Worm (Caenorhabditis elegans) whole organism, L4 larva: ENCODE results near the gene alh-2.

ENCODE experiments used
- F10B5.3 ChIP-seq: sonication (generic microtip); optimal IDR thresholded peaks from 2 replicates; lab custom pipeline; 2016; ENCODE audit warnings: mild to moderate bottlenecking, missing genetic modification characterization, missing compliant biosample characterization
- R02D3.7 ChIP-seq: fragments of 150-350 bp; sonication (generic microtip); optimal IDR thresholded peaks from 3 replicates; lab custom pipeline; 2014; ENCODE audit warnings: missing biosample characterization, missing genetic modification characterization
- T20F7.1 ChIP-seq: fragments of 200-800 bp; sonication (Bioruptor generic); optimal IDR thresholded peaks from 2 replicates; lab custom pipeline; 2018; ENCODE audit warnings: mild to moderate bottlenecking, missing genetic modification characterization, missing compliant biosample characterization
- Y75B8A.6 ChIP-seq: fragments of 200-800 bp; sonication (Bioruptor generic); IDR thresholded peaks from 2 replicates; pipeline ENCODE4 v1.3.6; 2022; ENCODE audit warnings: missing genetic modification reagents, missing genetic modification characterization, missing compliant biosample characterization
- ZK337.2 ChIP-seq: fragments of 200-800 bp; sonication (Bioruptor generic); IDR thresholded peaks from 2 replicates; pipeline ENCODE4 v1.3.6; 2022; ENCODE audit warnings: missing genetic modification reagents, missing genetic modification characterization, missing compliant biosample characterization
- aha-1 ChIP-seq: fragments of 150-350 bp; peaks from one replicate; lab custom pipeline; 2014; ENCODE audit warnings: missing biosample characterization, missing genetic modification characterization
- ceh-44 ChIP-seq: fragments of 200-800 bp; sonication (Bioruptor generic); IDR thresholded peaks from 2 replicates; pipeline ENCODE4 v1.3.6; 2022; ENCODE audit warnings: missing genetic modification reagents, missing genetic modification characterization, missing compliant biosample characterization
- ces-1 ChIP-seq: fragments of 150-350 bp; sonication (generic microtip); optimal IDR thresholded peaks from 4 replicates; lab custom pipeline; 2014; ENCODE audit warnings: missing biosample characterization, missing genetic modification reagents, missing genetic modification characterization
- cey-2 ChIP-seq: sonication (generic microtip); optimal IDR thresholded peaks from 3 replicates; lab custom pipeline; 2017; ENCODE audit warnings: missing genetic modification characterization, mild to moderate bottlenecking, missing compliant biosample characterization, antibody characterized with exemption, borderline replicate concordance; ENCODE audit not compliant: insufficient read depth
- ctbp-1 ChIP-seq: fragments of 200-800 bp; sonication (Bioruptor generic); IDR thresholded peaks from 2 replicates; pipeline ENCODE4 v1.3.6; 2022; ENCODE audit warnings: missing genetic modification reagents, missing genetic modification characterization, missing compliant biosample characterization
- daf-16 ChIP-seq, 3 experiments: sonication (generic microtip); optimal IDR thresholded peaks; 2 replicates each; lab custom pipeline; 2016 to 2017; ENCODE audit warnings: missing genetic modification characterization in 3 of 3, missing genetic modification reagents in 3 of 3, mild to moderate bottlenecking in 2 of 3, missing compliant biosample characterization in 2 of 3, missing biosample characterization in 1 of 3, moderate library complexity in 1 of 3
- dmd-6 ChIP-seq: fragments of 200-800 bp; sonication (Bioruptor generic); IDR thresholded peaks from 2 replicates; pipeline ENCODE4 v1.3.6; 2022; ENCODE audit warnings: missing genetic modification reagents, missing genetic modification characterization, missing compliant biosample characterization
- dve-1 ChIP-seq: sonication (generic microtip); optimal IDR thresholded peaks from 2 replicates; lab custom pipeline; 2017; ENCODE audit warnings: antibody characterized with exemption, mild to moderate bottlenecking, missing genetic modification characterization, missing compliant biosample characterization; ENCODE audit not compliant: insufficient read depth
- egl-27 ChIP-seq: sonication (generic microtip); optimal IDR thresholded peaks from 3 replicates; lab custom pipeline; 2017; ENCODE audit warnings: missing biosample characterization, missing genetic modification reagents, missing genetic modification characterization
- fos-1 ChIP-seq: fragments of 150-350 bp; optimal IDR thresholded peaks from 2 replicates; lab custom pipeline; 2014; ENCODE audit warnings: missing biosample characterization, missing genetic modification characterization
- gei-8 ChIP-seq: fragments of 200-800 bp; sonication (Bioruptor generic); optimal IDR thresholded peaks from 2 replicates; lab custom pipeline; 2018; ENCODE audit warnings: mild to moderate bottlenecking, missing genetic modification characterization, missing compliant biosample characterization
- hlh-11 ChIP-seq: fragments of 200-800 bp; sonication (Bioruptor generic); optimal IDR thresholded peaks from 2 replicates; lab custom pipeline; 2018; ENCODE audit warnings: mild to moderate bottlenecking, missing genetic modification characterization, missing compliant biosample characterization
- hmg-1.1 ChIP-seq: fragments of 200-800 bp; sonication (Bioruptor generic); IDR thresholded peaks from 2 replicates; pipeline ENCODE4 v1.3.6; 2022; ENCODE audit warnings: missing genetic modification reagents, missing genetic modification characterization, missing compliant biosample characterization
- jun-1 ChIP-seq: fragments of 150-350 bp; optimal IDR thresholded peaks from 2 replicates; lab custom pipeline; 2014; ENCODE audit warnings: missing biosample characterization, missing genetic modification reagents, missing genetic modification characterization
- lin-1 ChIP-seq: fragments of 200-800 bp; sonication (Bioruptor generic); IDR thresholded peaks from 2 replicates; pipeline ENCODE4 v1.3.6; 2022; ENCODE audit warnings: missing genetic modification reagents, missing genetic modification characterization, missing compliant biosample characterization
- lin-13 ChIP-seq: fragments of 150-350 bp; optimal IDR thresholded peaks from 2 replicates; lab custom pipeline; 2014; ENCODE audit warnings: missing biosample characterization, missing genetic modification reagents, missing genetic modification characterization
- lsy-2 ChIP-seq, 2 experiments: fragments of 150-350 bp in 1 of 2; sonication (generic microtip) in 1 of 2; optimal IDR thresholded peaks; 2 replicates each; lab custom pipeline; 2014 to 2017; ENCODE audit warnings: missing biosample characterization in 2 of 2, missing genetic modification characterization in 2 of 2
- madf-5 ChIP-seq, 2 experiments: fragments of 200-800 bp; sonication (Bioruptor generic); IDR thresholded peaks; 2 replicates each; pipeline ENCODE4 v1.3.6; 2022; ENCODE audit warnings: missing compliant biosample characterization in 2 of 2, missing genetic modification characterization in 2 of 2
- mxl-3 ChIP-seq: fragments of 200-800 bp; sonication (Bioruptor generic); optimal IDR thresholded peaks from 2 replicates; lab custom pipeline; 2018; ENCODE audit warnings: mild to moderate bottlenecking, missing genetic modification characterization, missing compliant biosample characterization
- nhr-10 ChIP-seq: fragments of 150-350 bp; optimal IDR thresholded peaks from 2 replicates; lab custom pipeline; 2014; ENCODE audit warnings: missing biosample characterization, missing genetic modification characterization
- nhr-102 ChIP-seq: sonication (generic microtip); optimal IDR thresholded peaks from 2 replicates; lab custom pipeline; 2016; ENCODE audit warnings: mild to moderate bottlenecking, missing genetic modification characterization, moderate library complexity, missing compliant biosample characterization
- nhr-11 ChIP-seq: fragments of 150-350 bp; optimal IDR thresholded peaks from 2 replicates; lab custom pipeline; 2014; ENCODE audit warnings: missing biosample characterization, missing genetic modification characterization
- nhr-28 ChIP-seq: fragments of 150-350 bp; optimal IDR thresholded peaks from 2 replicates; lab custom pipeline; 2014; ENCODE audit warnings: missing biosample characterization, missing genetic modification characterization
- nhr-42 ChIP-seq: fragments of 200-800 bp; sonication (Bioruptor generic); IDR thresholded peaks from 2 replicates; pipeline ENCODE4 v1.3.6; 2022; ENCODE audit warnings: missing genetic modification characterization, missing compliant biosample characterization
- nhr-77 ChIP-seq: fragments of 150-350 bp; optimal IDR thresholded peaks from 2 replicates; lab custom pipeline; 2014; ENCODE audit warnings: missing biosample characterization, missing genetic modification characterization
- php-3 ChIP-seq: fragments of 200-800 bp; sonication (Bioruptor generic); IDR thresholded peaks from 2 replicates; pipeline ENCODE4 v1.3.6; 2022; ENCODE audit warnings: missing genetic modification reagents, missing genetic modification characterization, missing compliant biosample characterization
- pqm-1 ChIP-seq: sonication (generic microtip); optimal IDR thresholded peaks from 2 replicates; lab custom pipeline; 2017; ENCODE audit warnings: missing biosample characterization, missing genetic modification characterization
- snpc-4 ChIP-seq: fragments of 150-350 bp; optimal IDR thresholded peaks from 2 replicates; lab custom pipeline; 2014; ENCODE audit warnings: missing biosample characterization, missing genetic modification characterization
- spr-3 ChIP-seq: fragments of 200-800 bp; sonication (Bioruptor generic); optimal IDR thresholded peaks from 2 replicates; lab custom pipeline; 2018; ENCODE audit warnings: mild to moderate bottlenecking, missing genetic modification characterization, missing compliant biosample characterization
- tag-97 ChIP-seq: fragments of 200-800 bp; sonication (Bioruptor generic); IDR thresholded peaks from 2 replicates; pipeline ENCODE4 v1.3.6; 2022; ENCODE audit warnings: missing genetic modification characterization, missing compliant biosample characterization
- tra-1 ChIP-seq: fragments of 200-800 bp; sonication (Bioruptor generic); IDR thresholded peaks from 2 replicates; pipeline ENCODE4 v1.3.6; 2022; ENCODE audit warnings: missing genetic modification reagents, missing genetic modification characterization, missing compliant biosample characterization
- unc-62 ChIP-seq, 3 experiments: fragments of 150-350 bp in 1 of 3; sonication (generic microtip); optimal IDR thresholded peaks in 2 of 3; peaks in 1 of 3; 1 replicate in 1 of 3; 2 replicates in 2 of 3; lab custom pipeline; 2014 to 2017; ENCODE audit warnings: missing biosample characterization in 3 of 3, missing genetic modification characterization in 3 of 3, missing genetic modification reagents in 3 of 3, missing genotype in 1 of 3
- zfp-3 ChIP-seq: fragments of 200-800 bp; sonication (Bioruptor generic); conservative IDR thresholded peaks from 2 replicates; pipeline ENCODE4 v1.3.6; 2022; ENCODE audit warnings: missing genetic modification reagents, missing genetic modification characterization, missing compliant biosample characterization
- zip-11 ChIP-seq: fragments of 200-800 bp; sonication (Bioruptor generic); IDR thresholded peaks from 2 replicates; pipeline ENCODE4 v1.3.6; 2022; ENCODE audit warnings: missing genetic modification characterization, missing compliant biosample characterization
- ztf-7 ChIP-seq: fragments of 150-350 bp; optimal IDR thresholded peaks from 2 replicates; lab custom pipeline; 2014; ENCODE audit warnings: missing biosample characterization, missing genetic modification characterization

The alh-2 gene

DNA sequence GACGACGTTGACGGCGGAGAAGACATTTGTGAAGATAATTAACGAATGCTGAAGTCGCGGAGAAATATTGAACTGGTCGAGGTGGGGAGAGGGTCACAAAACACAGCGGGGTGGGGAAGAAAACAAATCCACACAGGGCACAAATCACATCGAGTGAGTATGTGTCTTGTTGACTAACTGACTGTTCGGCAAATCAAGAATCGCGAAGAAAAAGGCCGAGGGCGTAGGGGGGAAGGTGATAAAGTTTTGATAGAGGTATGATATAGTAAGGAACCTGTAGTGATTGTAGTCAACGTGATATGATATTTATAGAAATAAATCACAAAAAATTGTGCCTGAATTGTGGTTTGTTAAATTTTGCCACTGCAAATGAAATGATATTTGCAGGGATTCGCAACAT, 36.2 kb upstream of the alh-2 start, which contains the start of gene nhr-178 (continued):
- no peak for TF ChIP-seq spr-3 (GFP tag; lab: Kevin White, UChicago)
- peak; percentile 65 for TF ChIP-seq lin-1 (GFP tag; lab: Robert Waterston, UW)
- TF ChIP-seq T20F7.1: no peak
- peak; percentile 96 for TF ChIP-seq nhr-102 (tag; lab: Kevin White, UChicago)
- TF ChIP-seq ces-1 (GFP tag; lab: Kevin White, UChicago): no peak
- no peak for TF ChIP-seq hmg-1.1 (GFP tag; lab: Robert Waterston, UW)
- TF ChIP-seq fos-1 (tag; lab: Kevin White, UChicago): no peak
- TF ChIP-seq nhr-42 (GFP tag; lab: Robert Waterston, UW): peak; percentile 90
- peak; percentile 100 for TF ChIP-seq nhr-28
- no peak for TF ChIP-seq nhr-10 (tag; lab: Kevin White, UChicago)
- TF ChIP-seq tag-97 (GFP tag; lab: Robert Waterston, UW): no peak
- TF ChIP-seq pqm-1: peak; percentile 79
- peak in 1 of 2 experiments; percentile 28 for TF ChIP-seq lsy-2 (tag; optimal IDR thresholded peaks at IDR 0.05; lab: Kevin White, UChicago)
- TF ChIP-seq zfp-3: no peak
- no peak for TF ChIP-seq egl-27 (tag; lab: Kevin White, UChicago)
- no peak for TF ChIP-seq F10B5.3 (tag; lab: Kevin White, UChicago)
- no peak for TF ChIP-seq cey-2 (tag; lab: Kevin White, UChicago)
- peak; percentile 80 for TF ChIP-seq php-3 (GFP tag; lab: Robert Waterston, UW)
- no peak for TF ChIP-seq ZK337.2
- no peak for TF ChIP-seq ctbp-1 (GFP tag; lab: Robert Waterston, UW)
- TF ChIP-seq nhr-77 (tag; lab: Kevin White, UChicago): peak; percentile 99
- TF ChIP-seq lin-13 (GFP tag; lab: Kevin White, UChicago): no peak
- no peak for TF ChIP-seq R02D3.7 (tag; lab: Kevin White, UChicago)
- peak; percentile 49 for TF ChIP-seq mxl-3 (GFP tag; lab: Kevin White, UChicago)
- peak; percentile 85 for TF ChIP-seq dve-1
- TF ChIP-seq tra-1: peak; percentile 60; the same call in 1 of the 2 replicates

ce11 chrV:1610097-1610496, 33.9 kb upstream of the alh-2 start, which contains the start of gene nhr-177:
TSS of gene nhr-177 (plus strand) at chrV:1610263.
- no peak for TF ChIP-seq ceh-44 (GFP tag; lab: Robert Waterston, UW)
- TF ChIP-seq php-3 (GFP tag; lab: Robert Waterston, UW): peak; percentile 56; the same call in 1 of the 2 replicates
- peak; percentile 5 for TF ChIP-seq aha-1 (tag; lab: Kevin White, UChicago)
- TF ChIP-seq Y75B8A.6 (GFP tag; lab: Robert Waterston, UW): no peak
- TF ChIP-seq daf-16 (GFP tag; optimal IDR thresholded peaks at IDR 0.05; lab: Kevin White, UChicago): no peak
- peak; percentile 81 for TF ChIP-seq daf-16 (tag; optimal IDR thresholded peaks at IDR 0.05; lab: Kevin White, UChicago)
- peak; percentile 36 for TF ChIP-seq nhr-102 (tag; lab: Kevin White, UChicago)
- peak; percentile 53 for TF ChIP-seq pqm-1
- peak; percentile 65 for TF ChIP-seq dve-1
- TF ChIP-seq snpc-4 (tag; lab: Kevin White, UChicago): no peak
- TF ChIP-seq mxl-3 (GFP tag; lab: Kevin White, UChicago): peak; percentile 15
- TF ChIP-seq nhr-77 (tag; lab: Kevin White, UChicago): peak; percentile 16
- peak in 1 of 2 experiments; percentile 35 for TF ChIP-seq unc-62 (GFP tag; optimal IDR thresholded peaks at IDR 0.05 in 1 of 2; lab: Kevin White, UChicago)
- TF ChIP-seq unc-62 (tag; optimal IDR thresholded peaks at IDR 0.05; lab: Kevin White, UChicago): no peak
- no peak for TF ChIP-seq madf-5 (GFP tag; IDR thresholded peaks at IDR 0.05; lab: Robert Waterston, UW)
- TF ChIP-seq gei-8: no peak
- TF ChIP-seq nhr-28: peak; percentile 89
- peak; percentile 51 for TF ChIP-seq hlh-11
- peak; percentile 63 for TF ChIP-seq dmd-6

- TF ChIP-seq nhr-77 (tag; lab: Kevin White, UChicago) (no peak), R02D3.7 (tag; lab: Kevin White, UChicago) (no peak), unc-62 (GFP tag; optimal IDR thresholded peaks at IDR 0.05 in 1 of 2; lab: Kevin White, UChicago) (peak in 1 of 2 experiments; percentile 1), unc-62 (tag; optimal IDR thresholded peaks at IDR 0.05; lab: Kevin White, UChicago) (no peak), nhr-11 (tag; lab: Kevin White, UChicago) (no peak), ztf-7 (tag; lab: Kevin White, UChicago) (no peak), php-3 (GFP tag; lab: Robert Waterston, UW) (no peak), aha-1 (tag; lab: Kevin White, UChicago) (peak; percentile 95), jun-1 (tag; lab: Kevin White, UChicago) (no peak), F10B5.3 (tag; lab: Kevin White, UChicago) (no peak), zip-11 (GFP tag; lab: Robert Waterston, UW) (no peak)
Observed at ce11 chrV:1611570-1611969, 32.4 kb upstream of the alh-2 start.
